Fruit fly (Drosophila melanogaster): ENCODE data around the gene knrl.

DNA sequence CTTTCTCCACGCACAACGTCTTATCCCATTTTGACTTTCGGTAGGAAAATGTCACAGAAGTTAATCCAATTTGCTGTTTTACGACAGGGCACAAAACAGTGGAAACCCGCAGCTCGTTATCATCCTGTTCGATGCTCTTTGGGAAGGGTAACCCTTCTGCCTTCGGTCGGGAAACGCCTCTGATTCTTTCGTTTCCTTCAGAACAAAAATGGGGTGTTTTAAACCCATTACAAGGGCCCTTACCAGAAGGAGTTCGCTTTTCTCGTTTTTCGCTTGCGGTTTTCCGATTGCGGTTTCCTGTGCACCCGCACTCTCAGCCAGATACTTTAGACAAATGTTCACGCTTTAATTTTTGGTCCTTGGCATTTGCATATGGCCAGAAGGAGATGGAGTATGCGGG lies 2.7 kb upstream of the knrl start:
- TF ChIP-seq CG8159 (tag; optimal IDR thresholded peaks at IDR 0.05) (no peak), CG34367 (tag; optimal IDR thresholded peaks at IDR 0.05) (no peak), CG8301 (tag; optimal IDR thresholded peaks at IDR 0.05) (no peak), CG12605 (GFP tag; IDR thresholded peaks at IDR 0.05) (no peak), CG15710 (tag; optimal IDR thresholded peaks at IDR 0.05) (no peak), CG9948 (tag; optimal IDR thresholded peaks at IDR 0.05) (no peak), Pif1B (GFP tag; optimal IDR thresholded peaks at IDR 0.05) (no peak), CG17806 (tag; optimal IDR thresholded peaks at IDR 0.05) (no peak), Ets98B (GFP tag; IDR thresholded peaks at IDR 0.05) (no peak), fd96Ca (GFP tag; IDR thresholded peaks at IDR 0.05) (no peak)

Measured in whole organism, pupa.